Fruit fly (Drosophila melanogaster): ENCODE data around the gene Vha100-4.

The Vha100-4 gene

DNA sequence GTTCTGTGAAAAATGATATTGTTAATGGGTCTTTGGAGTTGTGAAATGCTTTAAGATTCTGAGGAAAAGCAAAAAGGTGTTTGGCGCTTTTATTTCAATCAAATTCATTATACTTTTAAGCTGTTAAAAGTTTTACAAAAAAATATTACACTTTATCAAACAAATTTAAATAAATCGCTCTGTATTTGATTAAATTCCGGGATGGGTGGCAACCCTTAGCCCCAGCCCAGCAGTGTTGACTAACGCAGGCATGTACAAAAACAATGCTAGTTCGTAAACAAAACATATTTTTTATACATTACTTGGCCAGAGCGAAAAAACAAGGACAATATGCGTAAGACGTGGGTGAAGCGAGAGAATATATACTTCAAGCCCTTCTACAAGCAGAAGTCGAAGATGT lies 15.1 kb upstream of the Vha100-4 start, which contains the start of gene CG7685 (continued):
- TF ChIP-seq CG15011 (GFP tag; optimal IDR thresholded peaks at IDR 0.05) (no peak), Ravus (GFP tag; IDR thresholded peaks at IDR 0.05) (no peak), CG2889 (GFP tag; IDR thresholded peaks at IDR 0.05) (no peak), HLH4C (GFP tag; IDR thresholded peaks at IDR 0.05; ENCODE audit: partially characterized antibody) (no peak), CG17612 (GFP tag; IDR thresholded peaks at IDR 0.05) (no peak), hbn (GFP tag; IDR thresholded peaks at IDR 0.05; ENCODE audit: partially characterized antibody) (no peak), pros (GFP tag; optimal IDR thresholded peaks at IDR 0.05) (no peak), Hr3 (GFP tag; optimal IDR thresholded peaks at IDR 0.05) (peak; percentile 52), salm (tag; optimal IDR thresholded peaks at IDR 0.05) (no peak), bsh (GFP tag; optimal IDR thresholded peaks at IDR 0.05) (peak in 1 of 2 experiments; percentile 54), psq (GFP tag; optimal IDR thresholded peaks at IDR 0.05) (no peak), az2 (GFP tag; optimal IDR thresholded peaks at IDR 0.05) (peak; percentile 66), chif (GFP tag; optimal IDR thresholded peaks at IDR 0.05) (peak; percentile 49 to 61), Camta (GFP tag; optimal IDR thresholded peaks at IDR 0.05) (peak; percentile 48), Six4 (GFP tag; optimal IDR thresholded peaks at IDR 0.05) (peak; percentile 44), onecut (GFP tag; IDR thresholded peaks at IDR 0.05) (peak; percentile 63), CG17802 (tag; optimal IDR thresholded peaks at IDR 0.05) (peak; percentile 18), CG4282 (GFP tag; optimal IDR thresholded peaks at IDR 0.05) (no peak), oc (tag; optimal IDR thresholded peaks at IDR 0.05) (no peak), CG4360 (GFP tag; IDR thresholded peaks at IDR 0.05) (peak; percentile 45; the same call in 1 of the 2 replicates), NK7.1 (GFP tag; optimal IDR thresholded peaks at IDR 0.05) (peak; percentile 5), CG3407 (GFP tag; optimal IDR thresholded peaks at IDR 0.05) (peak; percentile 23), prd (optimal IDR thresholded peaks at IDR 0.05) (no peak), prd (GFP tag; IDR thresholded peaks at IDR 0.05) (peak; percentile 50; the same call in 2 of the 3 replicates), CG6854 (GFP tag; optimal IDR thresholded peaks at IDR 0.05) (no peak), kni (GFP tag; optimal IDR thresholded peaks at IDR 0.05) (no peak), CG9609 (GFP tag; optimal IDR thresholded peaks at IDR 0.05) (peak; percentile 53), Rfx (GFP tag; IDR thresholded peaks at IDR 0.05) (peak; percentile 77), NFAT (GFP tag; IDR thresholded peaks at IDR 0.05) (peak; percentile 76), CG11456 (GFP tag; IDR thresholded peaks at IDR 0.05) (peak; percentile 72; the same call in 2 of the 3 replicates), CG1647 (GFP tag; optimal IDR thresholded peaks at IDR 0.05) (peak; percentile 68), lab (GFP tag; optimal IDR thresholded peaks at IDR 0.05) (peak; percentile 80), CG4617 (GFP tag; optimal IDR thresholded peaks at IDR 0.05; ENCODE audit: borderline replicate concordance) (peak; percentile 88), Dbx (GFP tag; IDR thresholded peaks at IDR 0.05) (peak; percentile 60; the same call in 1 of the 3 replicates), pb (GFP tag; optimal IDR thresholded peaks at IDR 0.05) (no peak), CG18619 (GFP tag; optimal IDR thresholded peaks at IDR 0.05) (peak; percentile 51), CG16863 (GFP tag; optimal IDR thresholded peaks at IDR 0.05) (peak; percentile 58), CG10321 (GFP tag; IDR thresholded peaks at IDR 0.05) (no peak), Adf1 (GFP tag; IDR thresholded peaks at IDR 0.05) (no peak), Deaf1 (tag; optimal IDR thresholded peaks at IDR 0.05) (peak; percentile 32), pho (GFP tag; optimal IDR thresholded peaks at IDR 0.05) (peak; percentile 68), zfh2 (GFP tag; optimal IDR thresholded peaks at IDR 0.05) (peak; percentile 68), cato (GFP tag; optimal IDR thresholded peaks at IDR 0.05; ENCODE audit: borderline replicate concordance) (peak; percentile 48), CG16813 (GFP tag; IDR thresholded peaks at IDR 0.05; ENCODE audit: partially characterized antibody) (no peak), tgo (GFP tag; IDR thresholded peaks at IDR 0.05) (peak; percentile 37; the same call in 2 of the 3 replicates), CG17359 (tag; optimal IDR thresholded peaks at IDR 0.05) (peak; percentile 63), Tbp (GFP tag; optimal IDR thresholded peaks at IDR 0.05) (no peak), CG4820 (GFP tag; optimal IDR thresholded peaks at IDR 0.05) (peak; percentile 19), sisA (GFP tag; IDR thresholded peaks at IDR 0.05) (0 out of 2 replicates have a peak, but pooled peaks have one; percentile 32), CG12942 (GFP tag; optimal IDR thresholded peaks at IDR 0.05) (peak; percentile 43), crol (GFP tag; IDR thresholded peaks at IDR 0.05) (no peak), otp (GFP tag; IDR thresholded peaks at IDR 0.05) (no peak)

Data from whole organism, embryonic.